Worm (Caenorhabditis elegans) whole organism, L1 larva: ENCODE data around the gene ttr-43.
A peak's percentile ranks its signal among the peaks of the same experiment; 100 is the strongest.

Experiments
- ama-1 ChIP-seq: fragments of 150-350 bp; optimal IDR thresholded peaks from 2 replicates; lab custom pipeline; 2014
- blmp-1 ChIP-seq: fragments of 150-350 bp; optimal IDR thresholded peaks from 2 replicates; lab custom pipeline; 2014; ENCODE audit warnings: missing biosample characterization, missing genetic modification characterization
- ces-1 ChIP-seq: fragments of 150-350 bp; optimal IDR thresholded peaks from 2 replicates; lab custom pipeline; 2014; ENCODE audit warnings: missing biosample characterization, missing genetic modification reagents, missing genetic modification characterization
- dsc-1 ChIP-seq: sonication (generic microtip); optimal IDR thresholded peaks from 2 replicates; lab custom pipeline; 2016; ENCODE audit warnings: mild to moderate bottlenecking, missing genetic modification characterization, missing compliant biosample characterization
- efl-1 ChIP-seq, 4 experiments: fragments of 150-350 bp; optimal IDR thresholded peaks in 3 of 4; peaks in 1 of 4; 1 replicate in 1 of 4; 2 replicates in 3 of 4; lab custom pipeline; 2014; ENCODE audit warnings: missing biosample characterization in 2 of 4, missing genetic modification characterization in 2 of 4, missing genetic modification reagents in 2 of 4
- egl-27 ChIP-seq, 2 experiments: fragments of 150-350 bp in 1 of 2; sonication (generic microtip); optimal IDR thresholded peaks; 3 replicates each; lab custom pipeline; 2017 to 2018; ENCODE audit warnings: missing biosample characterization in 2 of 2, missing genetic modification characterization in 2 of 2, missing genetic modification reagents in 2 of 2
- elt-3 ChIP-seq, 6 experiments: fragments of 150-350 bp in 1 of 6; sonication (generic microtip); optimal IDR thresholded peaks; 2 replicates each; lab custom pipeline; 2017 to 2018; ENCODE audit warnings: missing biosample characterization in 6 of 6, missing genetic modification characterization in 6 of 6, inconsistent platforms in 1 of 6
- isw-1 ChIP-seq: fragments of 200-800 bp; sonication (Bioruptor generic); IDR thresholded peaks from 2 replicates; pipeline ENCODE4 v1.3.6; 2022; ENCODE audit warnings: missing genetic modification characterization, missing compliant biosample characterization
- lin-13 ChIP-seq: fragments of 150-350 bp; optimal IDR thresholded peaks from 2 replicates; lab custom pipeline; 2014; ENCODE audit warnings: missing biosample characterization, missing genetic modification reagents, missing genetic modification characterization
- lin-14 ChIP-seq: fragments of 200-800 bp; sonication (Bioruptor generic); optimal IDR thresholded peaks from 2 replicates; lab custom pipeline; 2018; ENCODE audit warnings: mild to moderate bottlenecking, missing genetic modification characterization, moderate library complexity, missing compliant biosample characterization
- lin-35 ChIP-seq, 2 experiments: fragments of 150-350 bp; optimal IDR thresholded peaks; 2 replicates each; lab custom pipeline; 2014; ENCODE audit warnings: missing biosample characterization in 2 of 2, missing genetic modification characterization in 2 of 2, missing genetic modification reagents in 2 of 2
- lsy-2 ChIP-seq, 2 experiments: fragments of 150-350 bp; optimal IDR thresholded peaks; 2 replicates each; lab custom pipeline; 2014; ENCODE audit warnings: missing biosample characterization in 2 of 2, missing genetic modification characterization in 2 of 2
- mdl-1 ChIP-seq, 2 experiments: fragments of 150-350 bp; optimal IDR thresholded peaks; 2 replicates each; lab custom pipeline; 2014 to 2017; ENCODE audit warnings: missing biosample characterization in 2 of 2, missing genetic modification characterization in 2 of 2, inconsistent platforms in 1 of 2
- mep-1 ChIP-seq: fragments of 150-350 bp; optimal IDR thresholded peaks from 2 replicates; lab custom pipeline; 2014; ENCODE audit warnings: missing biosample characterization, missing genetic modification characterization
- nhr-11 ChIP-seq: fragments of 150-350 bp; optimal IDR thresholded peaks from 2 replicates; lab custom pipeline; 2014; ENCODE audit warnings: missing biosample characterization, missing genetic modification characterization
- nhr-12 ChIP-seq: sonication (generic microtip); optimal IDR thresholded peaks from 2 replicates; lab custom pipeline; 2017; ENCODE audit warnings: missing biosample characterization, missing genetic modification characterization
- nhr-19 ChIP-seq: fragments of 200-800 bp; sonication (Bioruptor generic); conservative IDR thresholded peaks from 2 replicates; pipeline ENCODE4 v1.3.6; 2022; ENCODE audit warnings: missing genetic modification characterization, missing compliant biosample characterization
- nhr-20 ChIP-seq: sonication (generic microtip); optimal IDR thresholded peaks from 2 replicates; lab custom pipeline; 2016; ENCODE audit warnings: mild to moderate bottlenecking, missing genetic modification characterization, missing compliant biosample characterization
- nhr-237 ChIP-seq: fragments of 150-350 bp; optimal IDR thresholded peaks from 2 replicates; lab custom pipeline; 2014; ENCODE audit warnings: missing biosample characterization, missing genetic modification characterization
- nhr-47 ChIP-seq: sonication (generic microtip); optimal IDR thresholded peaks from 2 replicates; lab custom pipeline; 2016; ENCODE audit warnings: mild to moderate bottlenecking, missing genetic modification characterization, moderate library complexity, missing compliant biosample characterization
- nhr-71 ChIP-seq: sonication (generic microtip); optimal IDR thresholded peaks from 2 replicates; lab custom pipeline; 2016; ENCODE audit warnings: mild to moderate bottlenecking, missing genetic modification characterization, moderate library complexity, missing compliant biosample characterization
- nhr-76 ChIP-seq: sonication (generic microtip); optimal IDR thresholded peaks from 2 replicates; lab custom pipeline; 2017; ENCODE audit warnings: missing biosample characterization, missing genetic modification characterization
- nhr-84 ChIP-seq: sonication (generic microtip); optimal IDR thresholded peaks from 2 replicates; lab custom pipeline; 2017; ENCODE audit warnings: missing biosample characterization, missing genetic modification characterization
- nhr-85 ChIP-seq: sonication (generic microtip); peaks from one replicate; lab custom pipeline; 2016; ENCODE audit warnings: missing genetic modification characterization, inconsistent platforms, missing compliant biosample characterization
- nhr-90 ChIP-seq: sonication (generic microtip); optimal IDR thresholded peaks from 2 replicates; lab custom pipeline; 2016; ENCODE audit warnings: mild to moderate bottlenecking, missing genetic modification characterization, missing compliant biosample characterization; ENCODE audit not compliant: poor library complexity
- pax-3 ChIP-seq: fragments of 200-800 bp; sonication (Bioruptor generic); optimal IDR thresholded peaks from 2 replicates; lab custom pipeline; 2018; ENCODE audit warnings: mild to moderate bottlenecking, missing genetic modification characterization, moderate library complexity, missing compliant biosample characterization
- rnt-1 ChIP-seq: sonication (generic microtip); optimal IDR thresholded peaks from 2 replicates; lab custom pipeline; 2016; ENCODE audit warnings: mild to moderate bottlenecking, missing genetic modification characterization, moderate library complexity, missing compliant biosample characterization
- snu-23 ChIP-seq: sonication (generic microtip); optimal IDR thresholded peaks from 2 replicates; lab custom pipeline; 2016; ENCODE audit warnings: missing genetic modification characterization, missing compliant biosample characterization
- tbx-2 ChIP-seq: sonication (generic microtip); optimal IDR thresholded peaks from 2 replicates; lab custom pipeline; 2016; ENCODE audit warnings: missing genetic modification characterization, missing compliant biosample characterization
- unc-130 ChIP-seq: fragments of 150-350 bp; optimal IDR thresholded peaks from 2 replicates; lab custom pipeline; 2017; ENCODE audit warnings: missing biosample characterization, missing genetic modification characterization, inconsistent platforms
- unc-30 ChIP-seq: sonication (generic microtip); optimal IDR thresholded peaks from 2 replicates; lab custom pipeline; 2017; ENCODE audit warnings: missing biosample characterization, missing genetic modification characterization
- xbp-1 ChIP-seq: sonication (generic microtip); optimal IDR thresholded peaks from 2 replicates; lab custom pipeline; 2016; ENCODE audit warnings: missing genetic modification characterization, missing compliant biosample characterization
- zip-4 ChIP-seq: fragments of 200-800 bp; sonication (Bioruptor generic); optimal IDR thresholded peaks from 2 replicates; lab custom pipeline; 2018; ENCODE audit warnings: mild to moderate bottlenecking, missing genetic modification characterization, moderate library complexity, missing compliant biosample characterization
- ztf-4 ChIP-seq: fragments of 150-350 bp; optimal IDR thresholded peaks from 2 replicates; lab custom pipeline; 2014; ENCODE audit warnings: missing biosample characterization, missing genetic modification characterization

The ttr-43 gene

DNA sequence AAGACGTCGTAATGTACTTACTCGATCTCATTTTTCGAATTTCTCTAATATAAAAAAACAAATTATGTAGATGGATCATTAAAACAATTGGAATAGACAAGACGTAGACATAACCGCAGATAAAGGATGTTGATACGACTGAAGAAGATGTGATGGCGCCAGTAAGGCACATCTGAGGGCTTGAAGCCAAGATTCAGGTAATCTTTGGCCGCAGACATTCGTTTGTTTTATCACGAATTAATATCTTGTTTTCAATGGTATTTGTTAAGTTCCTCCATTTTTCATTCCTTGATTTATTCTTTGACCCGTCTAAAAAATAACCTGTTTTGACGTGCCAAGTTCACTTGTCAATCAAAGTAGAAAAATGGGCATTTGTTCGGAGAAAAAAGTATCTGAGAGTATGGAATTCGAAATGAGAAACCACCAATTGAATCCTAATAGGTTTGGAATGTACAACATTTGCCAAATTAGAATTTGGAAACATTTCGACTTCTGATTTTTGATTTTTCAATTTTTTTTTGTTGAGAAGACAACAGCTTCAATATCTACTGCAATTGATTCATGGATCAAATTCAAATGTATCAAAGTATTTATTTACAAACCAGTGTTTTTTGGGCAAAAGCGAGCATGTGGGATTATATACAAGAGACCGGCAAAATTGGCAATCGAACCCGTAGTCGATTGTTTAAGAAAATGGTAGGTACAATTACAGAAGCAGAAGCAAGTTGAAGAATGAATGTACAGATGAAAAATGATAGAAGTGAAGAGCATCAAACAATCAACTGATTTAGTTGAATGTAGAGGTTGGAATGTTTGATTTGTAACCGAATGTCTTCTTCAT, 38.6 kb downstream of the ttr-43 start (continued):
- TF ChIP-seq nhr-237 (no peak), unc-30 (tag; lab: Kevin White, UChicago) (no peak), nhr-19 (GFP tag; lab: Robert Waterston, UW) (peak; percentile 35), ama-1 (lab: Kevin White, UChicago) (peak; percentile 92), tbx-2 (peak; percentile 28), isw-1 (GFP tag; lab: Robert Waterston, UW) (no peak)

ce11 chrV:12550755-12551154, 39.7 kb downstream of the ttr-43 start:
- TF ChIP-seq unc-30 (tag; lab: Kevin White, UChicago) (no peak), dsc-1 (tag; lab: Kevin White, UChicago) (peak; percentile 86), nhr-47 (peak; percentile 26), blmp-1 (tag; lab: Kevin White, UChicago) (peak; percentile 70), pax-3 (tag; lab: Kevin White, UChicago) (peak; percentile 43), elt-3 (tag; optimal IDR thresholded peaks at IDR 0.05; lab: Kevin White, UChicago) (peak in 1 of 6 experiments; percentile 12), nhr-85 (peak; percentile 16), nhr-84 (no peak), snu-23 (GFP tag; lab: Kevin White, UChicago) (peak; percentile 14), unc-130 (tag; lab: Kevin White, UChicago) (no peak)

DNA sequence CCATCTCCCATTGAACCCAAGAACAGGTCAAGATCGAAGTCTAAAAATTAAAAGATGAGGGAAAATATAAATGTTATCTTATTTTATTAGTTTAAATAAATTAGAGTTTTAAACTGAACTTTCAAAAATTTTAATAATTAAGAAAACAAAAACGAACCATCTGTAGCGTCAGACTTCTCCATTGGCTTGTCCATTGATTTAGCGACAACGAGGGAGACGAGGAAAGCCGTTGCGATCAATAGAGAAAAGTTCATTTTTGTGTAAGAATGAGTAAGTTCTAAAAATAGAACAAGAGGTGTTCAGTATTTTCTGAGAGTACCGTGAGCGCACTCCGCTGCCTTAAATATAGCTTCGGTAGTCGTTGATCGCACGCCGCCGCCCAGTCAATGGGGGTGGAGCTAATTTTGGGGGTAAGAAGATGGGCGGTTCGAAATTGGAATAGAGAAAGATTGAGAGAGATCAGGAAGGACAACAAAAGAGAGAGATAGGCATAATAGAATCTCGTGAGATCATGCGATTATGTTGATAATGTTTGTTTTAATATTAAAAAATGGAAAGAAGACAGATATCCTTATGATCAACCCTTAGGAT, 40.4 kb downstream of the ttr-43 start, which contains the start of gene F45D3.3:
TSS of gene F45D3.3 (minus strand) at position 350 of the 591 bp plus-strand sequence.
- TF ChIP-seq nhr-12, result no peak
- peak; percentile 4 for TF ChIP-seq mep-1 (tag; lab: Kevin White, UChicago)
- peak; percentile 46 for TF ChIP-seq lin-14 (GFP tag; lab: Kevin White, UChicago)
- peak; percentile 25 for TF ChIP-seq nhr-19 (GFP tag; lab: Robert Waterston, UW)
- TF ChIP-seq nhr-20 (tag; lab: Kevin White, UChicago), result peak; percentile 60
- peak; percentile 90 for TF ChIP-seq ama-1 (lab: Kevin White, UChicago)
- peak; percentile 54 for TF ChIP-seq nhr-71
- TF ChIP-seq nhr-76 (tag; lab: Kevin White, UChicago), result no peak
- TF ChIP-seq lin-35 (GFP tag; optimal IDR thresholded peaks at IDR 0.05; lab: Kevin White, UChicago), result peak in 1 of 2 experiments; percentile 18
- TF ChIP-seq snu-23 (GFP tag; lab: Kevin White, UChicago), result peak; percentile 3
- TF ChIP-seq nhr-85, result peak; percentile 46
- TF ChIP-seq egl-27 (tag; optimal IDR thresholded peaks at IDR 0.05; lab: Kevin White, UChicago), result no peak
- TF ChIP-seq nhr-90 (tag; lab: Kevin White, UChicago), result peak; percentile 34
- no peak for TF ChIP-seq ces-1 (GFP tag; lab: Kevin White, UChicago)
- TF ChIP-seq elt-3 (tag; optimal IDR thresholded peaks at IDR 0.05; lab: Kevin White, UChicago), result peak in 3 of 6 experiments; percentile 1 to 32 (median 8)
- peak; percentile 42 for TF ChIP-seq tbx-2
- TF ChIP-seq lin-13, result no peak
- no peak for TF ChIP-seq efl-1 (optimal IDR thresholded peaks at IDR 0.05; lab: Kevin White, UChicago)
- peak in 1 of 2 experiments; percentile 85 for TF ChIP-seq efl-1 (GFP tag; optimal IDR thresholded peaks at IDR 0.05 in 1 of 2; lab: Kevin White, UChicago)
- TF ChIP-seq dsc-1 (tag; lab: Kevin White, UChicago), result peak; percentile 18
- TF ChIP-seq rnt-1, result peak; percentile 8
- TF ChIP-seq mdl-1 (tag; optimal IDR thresholded peaks at IDR 0.05; lab: Kevin White, UChicago), result peak in 1 of 2 experiments; percentile 30
- TF ChIP-seq nhr-11, result no peak
- TF ChIP-seq lsy-2 (tag; optimal IDR thresholded peaks at IDR 0.05; lab: Kevin White, UChicago), result peak in 1 of 2 experiments; percentile 38
- TF ChIP-seq blmp-1 (tag; lab: Kevin White, UChicago), result peak; percentile 65
- no peak for TF ChIP-seq zip-4 (GFP tag; lab: Kevin White, UChicago)
- no peak for TF ChIP-seq xbp-1 (tag; lab: Kevin White, UChicago)
- TF ChIP-seq ztf-4 (tag; lab: Kevin White, UChicago), result peak; percentile 47
